Worm (Caenorhabditis elegans): Measurements from ENCODE around the gene lhfp-4.

ce11 chrIV:17292350-17292749 is 17.0 kb downstream of the lhfp-4 start:
- TF ChIP-seq nhr-25 (tag; optimal IDR thresholded peaks at IDR 0.05; ENCODE audit: borderline replicate concordance, insufficient read depth): no peak
- TF ChIP-seq Y48G9A.11 (GFP tag; IDR thresholded peaks at IDR 0.05): no peak
- no peak for TF ChIP-seq saeg-2 (GFP tag; IDR thresholded peaks at IDR 0.05)
- TF ChIP-seq nhr-237 (tag; optimal IDR thresholded peaks at IDR 0.05): no peak
- no peak for TF ChIP-seq fkh-10 (GFP tag; optimal IDR thresholded peaks at IDR 0.05)
- no peak for TF ChIP-seq nhr-41 (GFP tag; IDR thresholded peaks at IDR 0.05)
- no peak for TF ChIP-seq nhr-11 (tag; optimal IDR thresholded peaks at IDR 0.05)
- no peak for TF ChIP-seq lin-13 (GFP tag; optimal IDR thresholded peaks at IDR 0.05)
- no peak for TF ChIP-seq ztf-11 (tag; optimal IDR thresholded peaks at IDR 0.05)
